Worm (Caenorhabditis elegans) whole organism, young adult: ENCODE results near the gene rsd-3.

Source experiments
- F22D6.2 ChIP-seq: sonication (generic microtip); optimal IDR thresholded peaks from 2 replicates; lab custom pipeline; 2016; ENCODE audit warnings: mild to moderate bottlenecking, missing genetic modification characterization, missing compliant biosample characterization
- F37B4.10 ChIP-seq: fragments of 200-800 bp; sonication (Bioruptor generic); IDR thresholded peaks from 2 replicates; pipeline ENCODE4 v1.3.6; 2022; ENCODE audit warnings: missing genetic modification characterization, missing compliant biosample characterization
- F55B11.4 ChIP-seq: sonication (generic microtip); optimal IDR thresholded peaks from 2 replicates; lab custom pipeline; 2016; ENCODE audit warnings: missing compliant biosample characterization, missing genetic modification characterization, borderline replicate concordance; ENCODE audit not compliant: insufficient read depth
- F57A8.1 ChIP-seq: fragments of 200-800 bp; sonication (Bioruptor generic); optimal IDR thresholded peaks from 2 replicates; lab custom pipeline; 2018; ENCODE audit warnings: mild to moderate bottlenecking, missing genetic modification characterization, moderate library complexity, missing compliant biosample characterization
- K11D2.4 ChIP-seq: fragments of 200-800 bp; sonication (Bioruptor generic); IDR thresholded peaks from 2 replicates; pipeline ENCODE4 v1.3.6; 2022; ENCODE audit warnings: missing genetic modification reagents, missing genetic modification characterization, missing compliant biosample characterization
- K12H6.12 ChIP-seq: fragments of 200-800 bp; sonication (Bioruptor generic); optimal IDR thresholded peaks from 2 replicates; lab custom pipeline; 2018; ENCODE audit warnings: mild to moderate bottlenecking, missing genetic modification characterization, missing compliant biosample characterization
- Y53F4B.3 ChIP-seq: fragments of 200-800 bp; sonication (Bioruptor generic); IDR thresholded peaks from 2 replicates; pipeline ENCODE4 v1.3.6; 2022; ENCODE audit warnings: missing genetic modification reagents, missing genetic modification characterization, missing compliant biosample characterization
- Y56A3A.18 ChIP-seq: fragments of 200-800 bp; sonication (Bioruptor generic); IDR thresholded peaks from 2 replicates; pipeline ENCODE4 v1.3.6; 2022; ENCODE audit warnings: missing genetic modification reagents, missing genetic modification characterization, missing compliant biosample characterization
- Y67H2A.10 ChIP-seq: fragments of 200-800 bp; sonication (Bioruptor generic); conservative IDR thresholded peaks from 2 replicates; pipeline ENCODE4 v1.3.6; 2022; ENCODE audit warnings: missing genetic modification reagents, missing genetic modification characterization, missing compliant biosample characterization
- Y95B8A.8 ChIP-seq: fragments of 200-800 bp; sonication (Bioruptor generic); IDR thresholded peaks from 2 replicates; pipeline ENCODE4 v1.3.6; 2022; ENCODE audit warnings: missing genetic modification reagents, missing genetic modification characterization, missing compliant biosample characterization
- athp-1 ChIP-seq: sonication (generic microtip); optimal IDR thresholded peaks from 2 replicates; lab custom pipeline; 2017; ENCODE audit warnings: mild to moderate bottlenecking, missing genetic modification characterization, missing compliant biosample characterization
- ccch-3 ChIP-seq: fragments of 200-800 bp; sonication (Bioruptor generic); optimal IDR thresholded peaks from 2 replicates; lab custom pipeline; 2018; ENCODE audit warnings: mild to moderate bottlenecking, missing genetic modification characterization, missing compliant biosample characterization
- cebp-2 ChIP-seq: fragments of 200-800 bp; sonication (Bioruptor generic); IDR thresholded peaks from 2 replicates; pipeline ENCODE4 v1.3.6; 2022; ENCODE audit warnings: missing genetic modification characterization, missing compliant biosample characterization
- ceh-100 ChIP-seq: fragments of 200-800 bp; sonication (Bioruptor generic); IDR thresholded peaks from 2 replicates; pipeline ENCODE4 v1.3.6; 2022; ENCODE audit warnings: missing genetic modification reagents, missing genetic modification characterization, missing compliant biosample characterization
- ceh-91 ChIP-seq: fragments of 200-800 bp; sonication (Bioruptor generic); IDR thresholded peaks from 2 replicates; pipeline ENCODE4 v1.3.6; 2022; ENCODE audit warnings: missing genetic modification reagents, missing genetic modification characterization, missing compliant biosample characterization
- chd-7 ChIP-seq: sonication (generic microtip); optimal IDR thresholded peaks from 2 replicates; lab custom pipeline; 2016; ENCODE audit warnings: mild to moderate bottlenecking, missing genetic modification characterization, moderate library complexity, missing compliant biosample characterization
- dpl-1 ChIP-seq: fragments of 150-350 bp; optimal IDR thresholded peaks from 2 replicates; lab custom pipeline; 2014; ENCODE audit warnings: missing biosample characterization, missing genetic modification reagents, missing genetic modification characterization
- efl-1 ChIP-seq: fragments of 150-350 bp; optimal IDR thresholded peaks from 2 replicates; lab custom pipeline; 2014; ENCODE audit warnings: missing biosample characterization, missing genetic modification reagents, missing genetic modification characterization
- ekl-4 ChIP-seq: fragments of 200-800 bp; sonication (Bioruptor generic); IDR thresholded peaks from 2 replicates; pipeline ENCODE4 v1.3.6; 2022; ENCODE audit warnings: missing genetic modification reagents, missing genetic modification characterization, missing compliant biosample characterization
- ets-4 ChIP-seq: fragments of 200-800 bp; sonication (Bioruptor generic); optimal IDR thresholded peaks from 2 replicates; lab custom pipeline; 2018; ENCODE audit warnings: mild to moderate bottlenecking, missing genetic modification characterization, missing compliant biosample characterization
- gei-17 ChIP-seq: fragments of 200-800 bp; sonication (Bioruptor generic); optimal IDR thresholded peaks from 2 replicates; lab custom pipeline; 2018; ENCODE audit warnings: mild to moderate bottlenecking, missing genetic modification characterization, missing compliant biosample characterization
- hlh-26 ChIP-seq: fragments of 200-800 bp; sonication (Bioruptor generic); conservative IDR thresholded peaks from 2 replicates; pipeline ENCODE4 v1.3.6; 2022; ENCODE audit warnings: missing genetic modification reagents, missing genetic modification characterization, missing compliant biosample characterization
- hmg-1.2 ChIP-seq: fragments of 200-800 bp; sonication (Bioruptor generic); IDR thresholded peaks from 2 replicates; pipeline ENCODE4 v1.3.6; 2022; ENCODE audit warnings: missing genetic modification reagents, missing genetic modification characterization, missing compliant biosample characterization
- hsf-1 ChIP-seq: fragments of 200-800 bp; sonication (Bioruptor generic); IDR thresholded peaks from 2 replicates; pipeline ENCODE4 v1.3.6; 2022; ENCODE audit warnings: missing genetic modification reagents, missing genetic modification characterization, missing compliant biosample characterization
- let-607 ChIP-seq, 2 experiments: fragments of 200-800 bp in 1 of 2; sonication (Bioruptor generic) in 1 of 2; sonication (generic microtip) in 1 of 2; optimal IDR thresholded peaks; 2 replicates each; lab custom pipeline; 2016 to 2018; ENCODE audit warnings: mild to moderate bottlenecking in 2 of 2, missing compliant biosample characterization in 2 of 2, missing genetic modification characterization in 2 of 2, moderate library complexity in 2 of 2, missing genotype in 1 of 2
- lin-26 ChIP-seq: fragments of 200-800 bp; sonication (Bioruptor generic); IDR thresholded peaks from 2 replicates; pipeline ENCODE4 v1.3.6; 2022; ENCODE audit warnings: missing genetic modification reagents, missing genetic modification characterization, missing compliant biosample characterization
- lin-54 ChIP-seq: fragments of 200-800 bp; sonication (Bioruptor generic); optimal IDR thresholded peaks from 2 replicates; lab custom pipeline; 2018; ENCODE audit warnings: mild to moderate bottlenecking, missing genetic modification characterization, missing compliant biosample characterization
- lir-1 ChIP-seq: fragments of 200-800 bp; sonication (Bioruptor generic); conservative IDR thresholded peaks from 2 replicates; pipeline ENCODE4 v1.3.6; 2022; ENCODE audit warnings: missing genetic modification reagents, missing genetic modification characterization, missing compliant biosample characterization
- madf-3 ChIP-seq: fragments of 200-800 bp; sonication (Bioruptor generic); IDR thresholded peaks from 2 replicates; pipeline ENCODE4 v1.3.6; 2022; ENCODE audit warnings: missing genetic modification reagents, missing genetic modification characterization, missing compliant biosample characterization
- madf-8 ChIP-seq: fragments of 200-800 bp; sonication (Bioruptor generic); conservative IDR thresholded peaks from 2 replicates; pipeline ENCODE4 v1.3.6; 2022; ENCODE audit warnings: missing genetic modification reagents, missing genetic modification characterization, missing compliant biosample characterization
- mel-28 ChIP-seq: sonication (generic microtip); optimal IDR thresholded peaks from 2 replicates; lab custom pipeline; 2016; ENCODE audit warnings: borderline replicate concordance, mild to moderate bottlenecking, missing genetic modification characterization, missing compliant biosample characterization
- mes-4 ChIP-seq: sonication (generic microtip); optimal IDR thresholded peaks from 2 replicates; lab custom pipeline; 2016; ENCODE audit warnings: missing genotype, missing genetic modification characterization, missing compliant biosample characterization
- nfya-1 ChIP-seq: sonication (generic microtip); optimal IDR thresholded peaks from 2 replicates; lab custom pipeline; 2017; ENCODE audit warnings: antibody characterized with exemption, missing compliant biosample characterization, missing genetic modification characterization, borderline replicate concordance; ENCODE audit not compliant: insufficient read depth
- nhr-27 ChIP-seq: fragments of 200-800 bp; sonication (Bioruptor generic); optimal IDR thresholded peaks from 2 replicates; lab custom pipeline; 2018; ENCODE audit warnings: mild to moderate bottlenecking, missing genetic modification characterization, moderate library complexity, missing compliant biosample characterization
- pha-4 ChIP-seq: fragments of 150-350 bp; sonication (generic microtip); optimal IDR thresholded peaks from 2 replicates; lab custom pipeline; 2014; ENCODE audit warnings: missing biosample characterization, missing genetic modification reagents, missing genetic modification characterization
- rcor-1 ChIP-seq: fragments of 200-800 bp; sonication (Bioruptor generic); IDR thresholded peaks from 2 replicates; pipeline ENCODE4 v1.3.6; 2022; ENCODE audit warnings: missing genetic modification reagents, missing genetic modification characterization, missing compliant biosample characterization
- repo-1 ChIP-seq: sonication (generic microtip); optimal IDR thresholded peaks from 2 replicates; lab custom pipeline; 2017; ENCODE audit warnings: mild to moderate bottlenecking, missing genetic modification characterization, missing compliant biosample characterization
- rpc-1 ChIP-seq, 2 experiments: fragments of 150-350 bp in 1 of 2; sonication (generic microtip) in 1 of 2; optimal IDR thresholded peaks; 2 replicates each; lab custom pipeline; 2014 to 2018; ENCODE audit warnings: missing biosample characterization in 1 of 2, missing genetic modification characterization in 1 of 2, missing genetic modification reagents in 1 of 2, missing genotype in 1 of 2
- snpc-1.1 ChIP-seq: sonication (generic microtip); optimal IDR thresholded peaks from 2 replicates; lab custom pipeline; 2017; ENCODE audit warnings: missing genetic modification characterization, mild to moderate bottlenecking, missing compliant biosample characterization, antibody characterized with exemption, moderate library complexity, missing genotype, missing genetic modification reagents; ENCODE audit not compliant: insufficient read depth
- snpc-1.3 ChIP-seq: sonication (generic microtip); optimal IDR thresholded peaks from 2 replicates; lab custom pipeline; 2017; ENCODE audit warnings: missing genetic modification characterization, mild to moderate bottlenecking, missing compliant biosample characterization, antibody characterized with exemption, moderate library complexity, missing genotype, missing genetic modification reagents; ENCODE audit not compliant: insufficient read depth
- snpc-3.4 ChIP-seq: sonication (generic microtip); optimal IDR thresholded peaks from 2 replicates; lab custom pipeline; 2017; ENCODE audit warnings: missing genetic modification characterization, mild to moderate bottlenecking, missing compliant biosample characterization, antibody characterized with exemption, moderate library complexity, missing genotype, missing genetic modification reagents
- snpc-4 ChIP-seq, 5 experiments: fragments of 150-350 bp in 1 of 5; sonication (generic microtip) in 4 of 5; optimal IDR thresholded peaks; 2 replicates each; lab custom pipeline; 2014 to 2018; ENCODE audit warnings: missing genetic modification characterization in 5 of 5, missing biosample characterization in 3 of 5, antibody characterized with exemption in 2 of 5, mild to moderate bottlenecking in 2 of 5, missing compliant biosample characterization in 2 of 5, missing genotype in 2 of 5, moderate library complexity in 2 of 5, missing genetic modification reagents in 1 of 5
- zim-3 ChIP-seq: sonication (generic microtip); optimal IDR thresholded peaks from 2 replicates; lab custom pipeline; 2017; ENCODE audit warnings: mild to moderate bottlenecking, missing genetic modification characterization, moderate library complexity, missing compliant biosample characterization
- ztf-3 ChIP-seq: fragments of 200-800 bp; sonication (Bioruptor generic); optimal IDR thresholded peaks from 2 replicates; lab custom pipeline; 2018; ENCODE audit warnings: mild to moderate bottlenecking, missing genetic modification characterization, missing compliant biosample characterization

Gene rsd-3

DNA sequence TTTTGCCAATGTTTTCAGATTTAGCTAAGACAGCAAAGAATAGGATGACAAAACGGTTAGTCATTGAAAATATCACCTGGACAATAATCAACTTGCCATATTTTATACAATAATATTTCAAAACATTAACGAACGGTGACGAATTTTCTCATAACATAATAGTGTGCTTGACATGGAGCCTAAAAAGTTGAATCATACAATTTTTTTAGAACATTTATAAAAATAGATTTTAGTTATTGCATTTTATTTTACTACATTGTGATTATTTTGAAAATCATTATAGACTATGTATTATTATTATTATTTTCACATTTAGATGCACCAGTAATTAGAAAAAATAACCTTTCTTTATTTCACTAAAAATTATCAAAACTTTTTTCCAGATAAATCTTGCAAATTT lies 50.3 kb downstream of the rsd-3 start, which contains the start of gene F54F7.9:
Gene F54F7.9 (minus strand): TSS at position 101 of the 400 bp plus-strand sequence.
- TF ChIP-seq nhr-27 (tag; lab: Kevin White, UChicago) (no peak), snpc-1.1 (no peak), repo-1 (tag; lab: Kevin White, UChicago) (no peak), K11D2.4 (GFP tag; lab: Robert Waterston, UW) (no peak), let-607 (tag; optimal IDR thresholded peaks at IDR 0.05; lab: Kevin White, UChicago) (no peak), pha-4 (tag; lab: Kevin White, UChicago) (no peak), hmg-1.2 (GFP tag; lab: Robert Waterston, UW) (no peak), hlh-26 (no peak), dpl-1 (GFP tag; lab: Kevin White, UChicago) (no peak), ceh-100 (GFP tag; lab: Robert Waterston, UW) (no peak), zim-3 (tag; lab: Kevin White, UChicago) (no peak), snpc-3.4 (tag; lab: Kevin White, UChicago) (no peak), efl-1 (no peak), madf-8 (GFP tag; lab: Robert Waterston, UW) (no peak), F37B4.10 (GFP tag; lab: Robert Waterston, UW) (no peak), Y95B8A.8 (no peak), lir-1 (GFP tag; lab: Robert Waterston, UW) (no peak), lin-54 (GFP tag; lab: Kevin White, UChicago) (no peak), ztf-3 (GFP tag; lab: Kevin White, UChicago) (no peak), K12H6.12 (no peak)
- TF ChIP-seq, all 124 proteins: peak for 0

DNA sequence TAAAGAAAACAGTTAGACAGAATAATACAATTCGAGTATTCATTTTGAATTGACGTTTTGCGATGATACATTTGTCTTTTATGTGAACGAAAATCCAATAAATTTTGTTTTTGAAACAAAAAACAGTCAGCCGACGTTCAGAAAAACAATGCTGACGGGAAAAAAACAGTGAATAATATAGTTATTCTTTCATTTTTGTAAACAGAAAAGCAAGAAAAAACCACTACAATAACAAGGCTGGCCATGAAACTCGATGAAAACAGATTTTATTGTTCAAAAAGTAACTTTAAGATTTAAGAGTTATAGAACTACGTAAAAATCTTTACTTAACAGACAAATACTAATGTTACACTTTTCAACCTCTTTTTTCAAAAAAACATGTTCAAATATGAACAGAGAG lies 51.8 kb downstream of the rsd-3 start, which contains the start of gene F54F7.3:
Gene F54F7.3 (minus strand): TSS at position 101 of the 400 bp plus-strand sequence.
- TF ChIP-seq mes-4 (tag; lab: Kevin White, UChicago) (no peak), snpc-1.3 (tag; lab: Kevin White, UChicago) (no peak), Y95B8A.8 (no peak), madf-3 (GFP tag; lab: Robert Waterston, UW) (no peak), lir-1 (GFP tag; lab: Robert Waterston, UW) (no peak), dpl-1 (GFP tag; lab: Kevin White, UChicago) (no peak), F57A8.1 (GFP tag; lab: Kevin White, UChicago) (no peak), hsf-1 (no peak), Y67H2A.10 (GFP tag; lab: Robert Waterston, UW) (no peak), Y56A3A.18 (no peak), Y53F4B.3 (GFP tag; lab: Robert Waterston, UW) (no peak), lin-26 (GFP tag; lab: Robert Waterston, UW) (no peak), F22D6.2 (tag; lab: Kevin White, UChicago) (no peak), snpc-3.4 (tag; lab: Kevin White, UChicago) (no peak), ekl-4 (no peak)
- TF ChIP-seq, all 124 proteins: peak for 0

DNA sequence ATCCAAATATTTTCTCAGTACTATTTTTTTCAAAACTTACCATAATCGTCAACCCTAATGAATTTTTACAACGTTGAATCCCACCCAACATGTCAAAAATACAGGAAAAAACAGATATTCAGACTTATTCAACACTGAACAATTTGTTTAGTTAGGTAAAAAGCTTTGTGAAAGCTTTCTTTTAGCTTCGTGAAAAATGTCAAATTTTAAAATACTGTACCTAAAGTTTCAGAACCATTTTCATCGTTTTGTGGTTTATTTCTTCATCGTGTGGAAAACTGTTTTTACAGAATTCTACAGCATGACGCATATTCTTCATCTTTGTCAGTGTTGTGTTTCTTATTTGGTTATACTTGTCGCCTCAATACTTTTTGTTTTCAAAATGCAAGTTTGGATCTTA lies 52.3 kb downstream of the rsd-3 start, which contains the start of gene F54F7.14:
Gene F54F7.14 (plus strand): TSS at position 301 of the 400 bp plus-strand sequence.
- TF ChIP-seq mel-28 (tag; lab: Kevin White, UChicago) (no peak), rcor-1 (GFP tag; lab: Robert Waterston, UW) (no peak), nfya-1 (tag; lab: Kevin White, UChicago) (no peak), ets-4 (no peak), cebp-2 (no peak), dpl-1 (GFP tag; lab: Kevin White, UChicago) (no peak), ccch-3 (GFP tag; lab: Kevin White, UChicago) (no peak), athp-1 (tag; lab: Kevin White, UChicago) (no peak), ekl-4 (no peak), snpc-1.3 (tag; lab: Kevin White, UChicago) (no peak), chd-7 (tag; lab: Kevin White, UChicago) (no peak), snpc-4 (GFP tag; optimal IDR thresholded peaks at IDR 0.05; lab: Kevin White, UChicago) (no peak), snpc-4 (tag; optimal IDR thresholded peaks at IDR 0.05; lab: Kevin White, UChicago) (no peak), Y95B8A.8 (no peak), ceh-91 (GFP tag; lab: Robert Waterston, UW) (no peak), F55B11.4 (tag; lab: Kevin White, UChicago) (no peak), lin-54 (GFP tag; lab: Kevin White, UChicago) (no peak), gei-17 (no peak), rpc-1 (optimal IDR thresholded peaks at IDR 0.05; lab: Kevin White, UChicago) (no peak), rpc-1 (tag; optimal IDR thresholded peaks at IDR 0.05; lab: Kevin White, UChicago) (no peak)
